Fruit fly (Drosophila melanogaster) whole organism, prepupa: Measurements from ENCODE around the gene Mical.
A peak's percentile ranks its signal among the peaks of the same experiment; 100 is the strongest.

Experiments
- Blimp-1 ChIP-seq: fragments of 200-800 bp; sonication (Bioruptor generic); optimal IDR thresholded peaks from 3 replicates; lab custom pipeline; 2017; ENCODE audit warnings: missing biosample characterization, missing genetic modification characterization, mild to moderate bottlenecking, moderate library complexity, missing genetic modification reagents
- CG10631 ChIP-seq: fragments of 200-800 bp; sonication (Bioruptor generic); optimal IDR thresholded peaks from 2 replicates; lab custom pipeline; 2016; ENCODE audit warnings: missing biosample characterization, missing genetic modification characterization
- CG10669 ChIP-seq: fragments of 200-800 bp; sonication (Bioruptor generic); optimal IDR thresholded peaks from 3 replicates; lab custom pipeline; 2018; ENCODE audit warnings: missing biosample characterization, mild to moderate bottlenecking, missing genetic modification characterization, moderate library complexity
- CG11294 ChIP-seq: fragments of 200-800 bp; sonication (Bioruptor generic); IDR thresholded peaks from 2 replicates; pipeline ENCODE4 v1.3.6; 2022; ENCODE audit warnings: missing biosample characterization, missing genetic modification characterization
- CG11762 ChIP-seq: fragments of 200-800 bp; sonication (Bioruptor generic); optimal IDR thresholded peaks from 3 replicates; lab custom pipeline; 2016; ENCODE audit warnings: missing biosample characterization, missing genetic modification characterization; ENCODE audit not compliant: insufficient read depth
- CG15336 ChIP-seq: fragments of 200-800 bp; sonication (Bioruptor generic); IDR thresholded peaks from 2 replicates; pipeline ENCODE4 v1.3.6; 2022; ENCODE audit warnings: missing biosample characterization, missing genetic modification characterization
- CG1621 ChIP-seq: fragments of 200-800 bp; sonication (Bioruptor generic); optimal IDR thresholded peaks from 3 replicates; lab custom pipeline; 2018; ENCODE audit warnings: missing biosample characterization, mild to moderate bottlenecking, missing genetic modification characterization
- CG16779 ChIP-seq: fragments of 200-800 bp; sonication (Bioruptor generic); optimal IDR thresholded peaks from 3 replicates; lab custom pipeline; 2017; ENCODE audit warnings: missing biosample characterization, mild to moderate bottlenecking, missing genetic modification characterization
- CG31627 ChIP-seq: fragments of 200-800 bp; sonication (Bioruptor generic); optimal IDR thresholded peaks from 3 replicates; lab custom pipeline; 2016; ENCODE audit warnings: missing biosample characterization, missing genetic modification characterization
- CG3919 ChIP-seq: fragments of 200-800 bp; sonication (Bioruptor generic); optimal IDR thresholded peaks from 3 replicates; lab custom pipeline; 2016; ENCODE audit warnings: missing biosample characterization, missing genetic modification characterization
- CG6276 ChIP-seq: fragments of 200-800 bp; sonication (Bioruptor generic); optimal IDR thresholded peaks from 2 replicates; lab custom pipeline; 2017; ENCODE audit warnings: missing biosample characterization, mild to moderate bottlenecking, missing genetic modification characterization
- CG6808 ChIP-seq: fragments of 200-800 bp; sonication (Bioruptor generic); optimal IDR thresholded peaks from 3 replicates; lab custom pipeline; 2017; ENCODE audit warnings: missing biosample characterization, missing genetic modification characterization, mild to moderate bottlenecking, moderate library complexity, missing genetic modification reagents
- CG6854 ChIP-seq: fragments of 200-800 bp; sonication (Bioruptor generic); optimal IDR thresholded peaks from 2 replicates; lab custom pipeline; 2017; ENCODE audit warnings: missing biosample characterization, mild to moderate bottlenecking, missing genetic modification characterization
- CG8119 ChIP-seq: fragments of 200-800 bp; sonication (Bioruptor generic); IDR thresholded peaks from 3 replicates; pipeline ENCODE4 v1.3.6; 2022; ENCODE audit warnings: missing biosample characterization, missing genetic modification characterization
- CG8319 ChIP-seq: fragments of 200-800 bp; sonication (Bioruptor generic); optimal IDR thresholded peaks from 3 replicates; lab custom pipeline; 2016; ENCODE audit warnings: missing biosample characterization, missing genetic modification characterization
- CG8632 ChIP-seq: fragments of 200-800 bp; sonication (Bioruptor generic); optimal IDR thresholded peaks from 3 replicates; lab custom pipeline; 2016; ENCODE audit warnings: missing biosample characterization, missing genetic modification characterization
- CG9139 ChIP-seq: fragments of 200-800 bp; sonication (Bioruptor generic); optimal IDR thresholded peaks from 3 replicates; lab custom pipeline; 2017; ENCODE audit warnings: missing biosample characterization, mild to moderate bottlenecking, missing genetic modification characterization
- Eip75B ChIP-seq: fragments of 200-800 bp; sonication (Bioruptor generic); optimal IDR thresholded peaks from 3 replicates; lab custom pipeline; 2016; ENCODE audit warnings: missing biosample characterization, missing genetic modification characterization
- Eip78C ChIP-seq: fragments of 200-800 bp; sonication (Bioruptor generic); peaks from one replicate; lab custom pipeline; 2016; ENCODE audit warnings: missing biosample characterization, missing genetic modification characterization
- Eip93F ChIP-seq: fragments of 200-800 bp; sonication (Bioruptor generic); optimal IDR thresholded peaks from 2 replicates; lab custom pipeline; 2016; ENCODE audit warnings: missing biosample characterization, mild to moderate bottlenecking, missing genetic modification characterization
- Ets21C ChIP-seq: fragments of 200-800 bp; sonication (Bioruptor generic); optimal IDR thresholded peaks from 3 replicates; lab custom pipeline; 2016; ENCODE audit warnings: missing biosample characterization, missing genetic modification characterization
- Gug ChIP-seq: fragments of 200-800 bp; sonication (Bioruptor generic); IDR thresholded peaks from 2 replicates; pipeline ENCODE4 v1.3.6; 2022; ENCODE audit warnings: missing biosample characterization, missing genetic modification characterization
- Hr38 ChIP-seq: sonication (Bioruptor generic); optimal IDR thresholded peaks from 2 replicates; lab custom pipeline; 2016; ENCODE audit warnings: missing biosample characterization, missing genetic modification characterization
- Hr39 ChIP-seq: fragments of 200-800 bp; sonication (Bioruptor generic); optimal IDR thresholded peaks from 2 replicates; lab custom pipeline; 2016; ENCODE audit warnings: missing biosample characterization, missing genetic modification characterization
- Hr4 ChIP-seq: fragments of 200-800 bp; sonication (Bioruptor generic); optimal IDR thresholded peaks from 3 replicates; lab custom pipeline; 2016; ENCODE audit warnings: missing biosample characterization, missing genetic modification characterization
- Met ChIP-seq: fragments of 200-800 bp; sonication (Bioruptor generic); optimal IDR thresholded peaks from 3 replicates; lab custom pipeline; 2016; ENCODE audit warnings: missing biosample characterization, missing genetic modification characterization
- OdsH ChIP-seq: fragments of 200-800 bp; sonication (Bioruptor generic); optimal IDR thresholded peaks from 3 replicates; lab custom pipeline; 2016; ENCODE audit warnings: missing biosample characterization, missing genetic modification characterization
- Sox102F ChIP-seq: fragments of 200-800 bp; sonication (Bioruptor generic); optimal IDR thresholded peaks from 2 replicates; lab custom pipeline; 2016; ENCODE audit warnings: missing biosample characterization, mild to moderate bottlenecking, missing genetic modification characterization
- Sox14 ChIP-seq: fragments of 200-800 bp; sonication (Bioruptor generic); optimal IDR thresholded peaks from 3 replicates; lab custom pipeline; 2016; ENCODE audit warnings: missing biosample characterization, missing genetic modification characterization
- achi ChIP-seq: fragments of 200-800 bp; sonication (Bioruptor generic); optimal IDR thresholded peaks from 3 replicates; lab custom pipeline; 2016; ENCODE audit warnings: missing biosample characterization, missing genetic modification characterization
- acj6 ChIP-seq: fragments of 200-800 bp; sonication (Bioruptor generic); optimal IDR thresholded peaks from 3 replicates; lab custom pipeline; 2016; ENCODE audit warnings: missing biosample characterization, missing genetic modification characterization
- cyc ChIP-seq: fragments of 200-800 bp; sonication (Bioruptor generic); optimal IDR thresholded peaks from 3 replicates; lab custom pipeline; 2016; ENCODE audit warnings: missing biosample characterization, missing genetic modification characterization
- esn ChIP-seq: fragments of 200-800 bp; sonication (Bioruptor generic); optimal IDR thresholded peaks from 2 replicates; lab custom pipeline; 2016; ENCODE audit warnings: missing biosample characterization, mild to moderate bottlenecking, missing genetic modification characterization, moderate library complexity
- fd59A ChIP-seq: fragments of 200-800 bp; sonication (Bioruptor generic); optimal IDR thresholded peaks from 2 replicates; lab custom pipeline; 2017; ENCODE audit warnings: missing biosample characterization, mild to moderate bottlenecking, missing genetic modification characterization, missing genetic modification reagents
- fd85E ChIP-seq: fragments of 200-800 bp; sonication (Bioruptor generic); optimal IDR thresholded peaks from 3 replicates; lab custom pipeline; 2016; ENCODE audit warnings: missing biosample characterization, missing genetic modification characterization
- lz ChIP-seq: fragments of 200-800 bp; sonication (Bioruptor generic); optimal IDR thresholded peaks from 3 replicates; lab custom pipeline; 2016; ENCODE audit warnings: missing biosample characterization, missing genetic modification characterization
- pdm3 ChIP-seq: fragments of 200-800 bp; sonication (Bioruptor generic); optimal IDR thresholded peaks from 3 replicates; lab custom pipeline; 2016; ENCODE audit warnings: missing biosample characterization, missing genetic modification characterization
- salr ChIP-seq, 2 experiments: fragments of 200-800 bp; sonication (Bioruptor generic); optimal IDR thresholded peaks; 3 replicates each; lab custom pipeline; 2016 to 2018; ENCODE audit warnings: missing biosample characterization in 2 of 2, missing genetic modification characterization in 2 of 2, mild to moderate bottlenecking in 1 of 2
- ss ChIP-seq, 2 experiments: fragments of 200-800 bp; sonication (Bioruptor generic); optimal IDR thresholded peaks; 2 replicates in 1 of 2; 3 replicates in 1 of 2; lab custom pipeline; 2017 to 2018; ENCODE audit warnings: mild to moderate bottlenecking in 2 of 2, missing biosample characterization in 2 of 2, missing genetic modification characterization in 2 of 2, moderate library complexity in 1 of 2

Gene Mical

DNA sequence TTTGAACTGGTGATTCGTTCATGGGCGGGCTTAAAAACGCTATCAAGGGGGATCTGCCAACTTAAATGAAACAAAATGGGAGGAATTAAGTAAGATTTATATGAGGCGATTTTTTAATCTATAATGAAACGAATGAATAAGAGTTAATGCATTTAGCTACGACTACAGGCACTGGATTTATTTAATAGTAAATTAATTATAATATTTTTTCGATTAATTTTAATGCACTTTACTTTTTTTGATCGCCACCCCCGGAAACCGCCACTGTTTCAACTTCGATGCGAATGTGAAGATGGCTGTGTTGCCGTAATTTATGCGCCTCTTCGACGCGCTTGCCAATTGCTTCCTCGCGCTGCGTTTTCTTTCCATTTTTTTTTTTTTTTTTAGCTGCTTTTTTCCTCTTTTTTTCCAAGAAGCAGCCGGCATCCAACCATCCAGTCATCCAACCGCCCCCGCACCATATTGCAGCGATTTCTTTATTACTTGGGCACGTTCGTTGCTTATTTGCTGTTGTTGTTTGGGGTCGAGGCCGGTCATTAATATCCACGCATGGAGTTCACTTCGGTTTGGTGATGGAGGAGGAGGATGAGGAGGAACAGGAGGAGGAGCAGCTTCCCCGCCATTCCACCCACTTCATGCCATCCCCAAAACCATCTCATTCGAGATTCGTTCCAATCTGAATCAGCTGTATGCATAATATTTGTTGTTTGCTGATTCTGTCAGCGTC lies 79.4 kb downstream of the Mical start (continued):
- peak; percentile 63 for TF ChIP-seq CG11762 (GFP tag; lab: Kevin White, UChicago)
- peak; percentile 32; the same call in 1 of the 2 replicates for TF ChIP-seq Gug (GFP tag; lab: Robert Waterston, UW)
- TF ChIP-seq OdsH (GFP tag; lab: Kevin White, UChicago), result peak; percentile 71
- peak; percentile 65 for TF ChIP-seq achi (GFP tag; lab: Kevin White, UChicago)
- TF ChIP-seq CG6808 (GFP tag; lab: Kevin White, UChicago), result peak; percentile 85
- peak; percentile 87 for TF ChIP-seq CG10631
- peak; percentile 73 for TF ChIP-seq fd59A (GFP tag; lab: Kevin White, UChicago)
- peak; percentile 15 for TF ChIP-seq CG6276 (GFP tag; lab: Kevin White, UChicago)
- TF ChIP-seq cyc, result peak; percentile 49
- TF ChIP-seq CG8119 (GFP tag; lab: Robert Waterston, UW), result peak; percentile 68
- peak; percentile 44 for TF ChIP-seq Eip75B (GFP tag; lab: Kevin White, UChicago)
- peak; percentile 41; the same call in 1 of the 2 replicates for TF ChIP-seq CG15336 (GFP tag; lab: Robert Waterston, UW)
- TF ChIP-seq CG16779 (tag; lab: Kevin White, UChicago), result peak; percentile 75
- TF ChIP-seq Met, result peak; percentile 35
- no peak for TF ChIP-seq Hr38 (GFP tag; lab: Kevin White, UChicago)
- peak; percentile 85 for TF ChIP-seq CG9139
- peak; percentile 43 for TF ChIP-seq esn (GFP tag; lab: Kevin White, UChicago)
- TF ChIP-seq Sox14 (GFP tag; lab: Kevin White, UChicago), result peak; percentile 1
- TF ChIP-seq CG31627 (GFP tag; lab: Kevin White, UChicago), result peak; percentile 35
- TF ChIP-seq Sox102F (GFP tag; lab: Kevin White, UChicago), result peak; percentile 26
- TF ChIP-seq salr (GFP tag; optimal IDR thresholded peaks at IDR 0.05; lab: Kevin White, UChicago), result peak; percentile 54 to 68
- no peak for TF ChIP-seq fd85E (GFP tag; lab: Kevin White, UChicago)
- TF ChIP-seq Eip93F (GFP tag; lab: Kevin White, UChicago), result peak; percentile 43
- peak; percentile 85 for TF ChIP-seq CG10669 (GFP tag; lab: Kevin White, UChicago)
- no peak for TF ChIP-seq Hr39 (GFP tag; lab: Kevin White, UChicago)
- peak; percentile 56 for TF ChIP-seq CG1621 (tag; lab: Kevin White, UChicago)
- peak; percentile 70 for TF ChIP-seq acj6 (GFP tag; lab: Kevin White, UChicago)
- TF ChIP-seq CG6854, result peak; percentile 36
- no peak for TF ChIP-seq Blimp-1 (GFP tag; lab: Kevin White, UChicago)
- peak; percentile 51 for TF ChIP-seq pdm3 (GFP tag; lab: Kevin White, UChicago)
- peak; percentile 83 to 85 for TF ChIP-seq ss (GFP tag; optimal IDR thresholded peaks at IDR 0.05; lab: Kevin White, UChicago)
- peak; percentile 65 for TF ChIP-seq lz (GFP tag; lab: Kevin White, UChicago)
- peak; percentile 64 for TF ChIP-seq CG8632
- peak; percentile 18 for TF ChIP-seq Hr4
- TF ChIP-seq Ets21C (GFP tag; lab: Kevin White, UChicago), result no peak
- TF ChIP-seq CG8319 (GFP tag; lab: Kevin White, UChicago), result peak; percentile 41
- no peak; the same call in 1 of the 2 replicates for TF ChIP-seq CG11294 (GFP tag; lab: Robert Waterston, UW)
- TF ChIP-seq Eip78C, result peak; percentile 87
- TF ChIP-seq CG3919 (GFP tag; lab: Kevin White, UChicago), result peak; percentile 69
- TF ChIP-seq, all 60 proteins: peak for 51
